Worm (Caenorhabditis elegans) whole organism, L4 larva: Measurements from ENCODE around the gene B0250.7.
A peak's percentile ranks its signal among the peaks of the same experiment; 100 is the strongest.

Source experiments
- unc-62 ChIP-seq, 3 experiments: fragments of 150-350 bp in 1 of 3; sonication (generic microtip); optimal IDR thresholded peaks in 2 of 3; peaks in 1 of 3; 1 replicate in 1 of 3; 2 replicates in 2 of 3; lab custom pipeline; 2014 to 2017; ENCODE audit warnings: missing biosample characterization in 3 of 3, missing genetic modification characterization in 3 of 3, missing genetic modification reagents in 3 of 3, missing genotype in 1 of 3
- vab-7 ChIP-seq: fragments of 200-800 bp; sonication (Bioruptor generic); IDR thresholded peaks from 2 replicates; pipeline ENCODE4 v1.3.6; 2022; ENCODE audit warnings: missing genetic modification reagents, missing genetic modification characterization, missing compliant biosample characterization

ce11 chrV:20423428-20423827 lies 52.4 kb downstream of the B0250.7 start:
- TF ChIP-seq unc-62 (GFP tag; optimal IDR thresholded peaks at IDR 0.05 in 1 of 2; lab: Kevin White, UChicago) (peak in 1 of 2 experiments; percentile 57), unc-62 (tag; optimal IDR thresholded peaks at IDR 0.05; lab: Kevin White, UChicago) (no peak), vab-7 (no peak)
